Worm (Caenorhabditis elegans) whole organism, young adult: Measurements from ENCODE around the gene ftr-1.
A peak's percentile ranks its signal among the peaks of the same experiment; 100 is the strongest.

ENCODE experiments used
- C06A6.2 ChIP-seq: fragments of 200-800 bp; sonication (Bioruptor generic); conservative IDR thresholded peaks from 2 replicates; pipeline ENCODE4 v1.3.6; 2022; ENCODE audit warnings: missing genetic modification characterization, missing compliant biosample characterization
- C17E4.6 ChIP-seq: fragments of 200-800 bp; sonication (Bioruptor generic); IDR thresholded peaks from 2 replicates; pipeline ENCODE4 v1.3.6; 2022; ENCODE audit warnings: missing genetic modification reagents, missing genetic modification characterization, missing compliant biosample characterization
- D2030.7 ChIP-seq: fragments of 200-800 bp; sonication (Bioruptor generic); IDR thresholded peaks from 2 replicates; pipeline ENCODE4 v1.3.6; 2022; ENCODE audit warnings: missing genetic modification reagents, missing genetic modification characterization, missing compliant biosample characterization
- F10E7.11 ChIP-seq: sonication (generic microtip); optimal IDR thresholded peaks from 2 replicates; lab custom pipeline; 2017; ENCODE audit warnings: mild to moderate bottlenecking, missing genetic modification characterization, moderate library complexity, missing compliant biosample characterization
- F57C9.4 ChIP-seq: sonication (generic microtip); optimal IDR thresholded peaks from 2 replicates; lab custom pipeline; 2017; ENCODE audit warnings: mild to moderate bottlenecking, missing genetic modification characterization, missing compliant biosample characterization
- K12H6.12 ChIP-seq: fragments of 200-800 bp; sonication (Bioruptor generic); optimal IDR thresholded peaks from 2 replicates; lab custom pipeline; 2018; ENCODE audit warnings: mild to moderate bottlenecking, missing genetic modification characterization, missing compliant biosample characterization
- T26A5.8 ChIP-seq: sonication (generic microtip); optimal IDR thresholded peaks from 2 replicates; lab custom pipeline; 2016; ENCODE audit warnings: missing genetic modification characterization, missing compliant biosample characterization
- Y53F4B.3 ChIP-seq: fragments of 200-800 bp; sonication (Bioruptor generic); IDR thresholded peaks from 2 replicates; pipeline ENCODE4 v1.3.6; 2022; ENCODE audit warnings: missing genetic modification reagents, missing genetic modification characterization, missing compliant biosample characterization
- akir-1 ChIP-seq: fragments of 200-800 bp; sonication (Bioruptor generic); optimal IDR thresholded peaks from 2 replicates; lab custom pipeline; 2018; ENCODE audit warnings: mild to moderate bottlenecking, missing genetic modification characterization, moderate library complexity, missing compliant biosample characterization
- attf-6 ChIP-seq: fragments of 200-800 bp; sonication (Bioruptor generic); IDR thresholded peaks from 2 replicates; pipeline ENCODE4 v1.3.6; 2022; ENCODE audit warnings: missing genetic modification reagents, missing genetic modification characterization, missing compliant biosample characterization
- ceh-40 ChIP-seq: fragments of 200-800 bp; sonication (Bioruptor generic); IDR thresholded peaks from 2 replicates; pipeline ENCODE4 v1.3.6; 2022; ENCODE audit warnings: missing genetic modification characterization, missing compliant biosample characterization
- chd-7 ChIP-seq: sonication (generic microtip); optimal IDR thresholded peaks from 2 replicates; lab custom pipeline; 2016; ENCODE audit warnings: mild to moderate bottlenecking, missing genetic modification characterization, moderate library complexity, missing compliant biosample characterization
- dox-1 ChIP-seq: fragments of 200-800 bp; sonication (Bioruptor generic); IDR thresholded peaks from 2 replicates; pipeline ENCODE4 v1.3.6; 2022; ENCODE audit warnings: missing genetic modification reagents, missing genetic modification characterization, missing compliant biosample characterization
- egrh-3 ChIP-seq: fragments of 200-800 bp; sonication (Bioruptor generic); IDR thresholded peaks from 2 replicates; pipeline ENCODE4 v1.3.6; 2022; ENCODE audit warnings: missing genetic modification reagents, missing genetic modification characterization, missing compliant biosample characterization
- ekl-4 ChIP-seq: fragments of 200-800 bp; sonication (Bioruptor generic); IDR thresholded peaks from 2 replicates; pipeline ENCODE4 v1.3.6; 2022; ENCODE audit warnings: missing genetic modification reagents, missing genetic modification characterization, missing compliant biosample characterization
- him-1 ChIP-seq: sonication (generic microtip); optimal IDR thresholded peaks from 2 replicates; lab custom pipeline; 2016; ENCODE audit warnings: missing genotype, missing genetic modification reagents, missing genetic modification characterization, missing compliant biosample characterization
- hlh-26 ChIP-seq: fragments of 200-800 bp; sonication (Bioruptor generic); conservative IDR thresholded peaks from 2 replicates; pipeline ENCODE4 v1.3.6; 2022; ENCODE audit warnings: missing genetic modification reagents, missing genetic modification characterization, missing compliant biosample characterization
- hmg-1.2 ChIP-seq: fragments of 200-800 bp; sonication (Bioruptor generic); IDR thresholded peaks from 2 replicates; pipeline ENCODE4 v1.3.6; 2022; ENCODE audit warnings: missing genetic modification reagents, missing genetic modification characterization, missing compliant biosample characterization
- hrde-1 ChIP-seq: sonication (generic microtip); optimal IDR thresholded peaks from 2 replicates; lab custom pipeline; 2016; ENCODE audit warnings: missing genetic modification characterization, mild to moderate bottlenecking, missing compliant biosample characterization, moderate library complexity, missing genotype, missing genetic modification reagents, borderline replicate concordance
- lin-54 ChIP-seq: fragments of 200-800 bp; sonication (Bioruptor generic); optimal IDR thresholded peaks from 2 replicates; lab custom pipeline; 2018; ENCODE audit warnings: mild to moderate bottlenecking, missing genetic modification characterization, missing compliant biosample characterization
- lir-1 ChIP-seq: fragments of 200-800 bp; sonication (Bioruptor generic); conservative IDR thresholded peaks from 2 replicates; pipeline ENCODE4 v1.3.6; 2022; ENCODE audit warnings: missing genetic modification reagents, missing genetic modification characterization, missing compliant biosample characterization
- madf-6 ChIP-seq: fragments of 200-800 bp; sonication (Bioruptor generic); IDR thresholded peaks from 2 replicates; pipeline ENCODE4 v1.3.6; 2022; ENCODE audit warnings: missing genetic modification reagents, missing genetic modification characterization, missing compliant biosample characterization
- mcd-1 ChIP-seq: fragments of 200-800 bp; sonication (Bioruptor generic); IDR thresholded peaks from 2 replicates; pipeline ENCODE4 v1.3.6; 2022; ENCODE audit warnings: missing genetic modification reagents, missing genetic modification characterization, missing compliant biosample characterization
- mxl-1 ChIP-seq: sonication (generic microtip); optimal IDR thresholded peaks from 2 replicates; lab custom pipeline; 2016; ENCODE audit warnings: missing genetic modification characterization, missing compliant biosample characterization
- nfya-1 ChIP-seq: sonication (generic microtip); optimal IDR thresholded peaks from 2 replicates; lab custom pipeline; 2017; ENCODE audit warnings: antibody characterized with exemption, missing compliant biosample characterization, missing genetic modification characterization, borderline replicate concordance; ENCODE audit not compliant: insufficient read depth
- nhr-27 ChIP-seq: fragments of 200-800 bp; sonication (Bioruptor generic); optimal IDR thresholded peaks from 2 replicates; lab custom pipeline; 2018; ENCODE audit warnings: mild to moderate bottlenecking, missing genetic modification characterization, moderate library complexity, missing compliant biosample characterization
- rcor-1 ChIP-seq: fragments of 200-800 bp; sonication (Bioruptor generic); IDR thresholded peaks from 2 replicates; pipeline ENCODE4 v1.3.6; 2022; ENCODE audit warnings: missing genetic modification reagents, missing genetic modification characterization, missing compliant biosample characterization
- rpc-1 ChIP-seq, 2 experiments: fragments of 150-350 bp in 1 of 2; sonication (generic microtip) in 1 of 2; optimal IDR thresholded peaks; 2 replicates each; lab custom pipeline; 2014 to 2018; ENCODE audit warnings: missing biosample characterization in 1 of 2, missing genetic modification characterization in 1 of 2, missing genetic modification reagents in 1 of 2, missing genotype in 1 of 2
- snpc-1.1 ChIP-seq: sonication (generic microtip); optimal IDR thresholded peaks from 2 replicates; lab custom pipeline; 2017; ENCODE audit warnings: missing genetic modification characterization, mild to moderate bottlenecking, missing compliant biosample characterization, antibody characterized with exemption, moderate library complexity, missing genotype, missing genetic modification reagents; ENCODE audit not compliant: insufficient read depth
- snpc-1.3 ChIP-seq: sonication (generic microtip); optimal IDR thresholded peaks from 2 replicates; lab custom pipeline; 2017; ENCODE audit warnings: missing genetic modification characterization, mild to moderate bottlenecking, missing compliant biosample characterization, antibody characterized with exemption, moderate library complexity, missing genotype, missing genetic modification reagents; ENCODE audit not compliant: insufficient read depth
- snpc-3.4 ChIP-seq: sonication (generic microtip); optimal IDR thresholded peaks from 2 replicates; lab custom pipeline; 2017; ENCODE audit warnings: missing genetic modification characterization, mild to moderate bottlenecking, missing compliant biosample characterization, antibody characterized with exemption, moderate library complexity, missing genotype, missing genetic modification reagents
- tbx-9 ChIP-seq: sonication (generic microtip); optimal IDR thresholded peaks from 2 replicates; lab custom pipeline; 2016; ENCODE audit warnings: borderline replicate concordance, missing genetic modification characterization, inconsistent platforms, missing compliant biosample characterization
- xnd-1 ChIP-seq: sonication (generic microtip); optimal IDR thresholded peaks from 2 replicates; lab custom pipeline; 2016; ENCODE audit warnings: missing genotype, missing genetic modification reagents, missing genetic modification characterization, missing compliant biosample characterization
- zfh-2 ChIP-seq: fragments of 200-800 bp; sonication (Bioruptor generic); conservative IDR thresholded peaks from 2 replicates; pipeline ENCODE4 v1.3.6; 2022; ENCODE audit warnings: missing genetic modification reagents, missing genetic modification characterization, missing compliant biosample characterization
- ztf-18 ChIP-seq: sonication (generic microtip); optimal IDR thresholded peaks from 2 replicates; lab custom pipeline; 2016; ENCODE audit warnings: missing genotype, mild to moderate bottlenecking, missing genetic modification characterization, missing compliant biosample characterization
- ztf-22 ChIP-seq: fragments of 200-800 bp; sonication (Bioruptor generic); optimal IDR thresholded peaks from 2 replicates; lab custom pipeline; 2018; ENCODE audit warnings: mild to moderate bottlenecking, missing genetic modification characterization, moderate library complexity, missing compliant biosample characterization
- ztf-6 ChIP-seq: fragments of 200-800 bp; sonication (Bioruptor generic); IDR thresholded peaks from 2 replicates; pipeline ENCODE4 v1.3.6; 2022; ENCODE audit warnings: missing genetic modification reagents, missing genetic modification characterization, missing compliant biosample characterization

Gene ftr-1

DNA sequence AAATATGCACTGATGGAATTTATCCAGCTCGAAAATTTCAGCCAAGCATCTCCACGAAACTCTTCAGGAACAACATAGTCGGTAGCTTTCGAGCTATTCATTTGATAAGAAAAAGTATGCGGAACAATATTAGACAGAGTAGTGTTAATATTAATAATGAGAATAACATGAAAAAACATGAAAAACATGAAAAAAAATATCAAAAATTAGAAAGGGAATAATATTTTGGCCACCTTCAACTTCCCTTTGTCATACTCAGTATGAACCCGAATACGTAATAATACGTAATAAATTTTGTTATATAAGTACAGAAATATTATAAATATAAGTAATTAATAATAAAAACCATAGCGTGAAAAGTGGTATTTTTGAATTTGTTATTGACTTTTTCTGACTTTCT is 24.8 kb upstream of the ftr-1 start, which contains the start of gene srw-39:
Gene srw-39 (minus strand): TSS at position 101 of the 400 bp plus-strand sequence.
- TF ChIP-seq akir-1 (GFP tag; lab: Kevin White, UChicago) (no peak), F57C9.4 (tag; lab: Kevin White, UChicago) (no peak), T26A5.8 (no peak), nhr-27 (tag; lab: Kevin White, UChicago) (no peak), ztf-22 (GFP tag; lab: Kevin White, UChicago) (no peak), tbx-9 (tag; lab: Kevin White, UChicago) (no peak)

- TF ChIP-seq hmg-1.2 (GFP tag; lab: Robert Waterston, UW) (peak; percentile 96), attf-6 (GFP tag; lab: Robert Waterston, UW) (peak; percentile 22; the same call in 1 of the 2 replicates), D2030.7 (GFP tag; lab: Robert Waterston, UW) (peak; percentile 42; the same call in 1 of the 2 replicates)
These were observed 16.0 kb upstream of the ftr-1 start for ce11 chrV:20180819-20181218.

ce11 chrV:20182311-20182710 is 14.5 kb upstream of the ftr-1 start:
- TF ChIP-seq snpc-1.1 (tag; lab: Kevin White, UChicago) (no peak), C17E4.6 (no peak), lir-1 (GFP tag; lab: Robert Waterston, UW) (no peak), C06A6.2 (GFP tag; lab: Robert Waterston, UW) (no peak), zfh-2 (GFP tag; lab: Robert Waterston, UW) (no peak), madf-6 (no peak), rpc-1 (optimal IDR thresholded peaks at IDR 0.05; lab: Kevin White, UChicago) (no peak), rpc-1 (tag; optimal IDR thresholded peaks at IDR 0.05; lab: Kevin White, UChicago) (no peak), mxl-1 (tag; lab: Kevin White, UChicago) (no peak), ekl-4 (GFP tag; lab: Robert Waterston, UW) (no peak), dox-1 (GFP tag; lab: Robert Waterston, UW) (no peak), T26A5.8 (no peak), ztf-6 (GFP tag; lab: Robert Waterston, UW) (no peak), mcd-1 (no peak), Y53F4B.3 (GFP tag; lab: Robert Waterston, UW) (no peak), xnd-1 (tag; lab: Kevin White, UChicago) (no peak), egrh-3 (GFP tag; lab: Robert Waterston, UW) (no peak), lin-54 (GFP tag; lab: Kevin White, UChicago) (no peak), chd-7 (tag; lab: Kevin White, UChicago) (no peak), him-1 (tag; lab: Kevin White, UChicago) (no peak), snpc-3.4 (no peak)

DNA sequence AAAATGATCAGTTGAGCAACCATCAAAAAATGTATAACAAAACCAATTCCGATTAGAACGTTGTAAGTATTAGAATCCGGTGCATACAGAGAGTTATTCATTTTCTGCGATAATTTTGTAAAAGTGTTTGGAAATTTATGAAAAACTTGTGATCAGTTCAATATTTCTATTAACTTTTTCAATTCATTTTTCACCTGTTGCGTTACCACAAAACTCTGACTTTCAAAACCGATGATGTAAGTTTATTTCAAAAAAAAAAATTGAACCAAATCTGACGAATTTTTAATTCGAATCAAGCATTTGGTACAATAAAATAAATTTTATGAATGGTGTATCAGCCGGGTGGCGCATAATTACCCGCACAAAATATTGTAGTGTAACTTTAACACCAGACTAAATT is 10.2 kb upstream of the ftr-1 start, which contains the start of gene srz-16:
Gene srz-16 (minus strand): TSS at position 101 of the 400 bp plus-strand sequence.
- TF ChIP-seq F10E7.11 (tag; lab: Kevin White, UChicago): no peak
- no peak for TF ChIP-seq K12H6.12 (tag; lab: Kevin White, UChicago)
- no peak for TF ChIP-seq hlh-26 (GFP tag; lab: Robert Waterston, UW)
- TF ChIP-seq snpc-1.3 (tag; lab: Kevin White, UChicago): no peak
- no peak for TF ChIP-seq lir-1 (GFP tag; lab: Robert Waterston, UW)
- TF ChIP-seq nfya-1 (tag; lab: Kevin White, UChicago): no peak
- TF ChIP-seq rcor-1: no peak
- TF ChIP-seq rpc-1 (optimal IDR thresholded peaks at IDR 0.05; lab: Kevin White, UChicago): no peak
- TF ChIP-seq rpc-1 (tag; optimal IDR thresholded peaks at IDR 0.05; lab: Kevin White, UChicago): no peak
- no peak for TF ChIP-seq ztf-18
- no peak for TF ChIP-seq akir-1 (GFP tag; lab: Kevin White, UChicago)
- no peak for TF ChIP-seq ceh-40 (GFP tag; lab: Robert Waterston, UW)
- no peak for TF ChIP-seq hrde-1 (tag; lab: Kevin White, UChicago)
